Worm (Caenorhabditis elegans): ENCODE measurements around the gene F28C10.1.

DNA sequence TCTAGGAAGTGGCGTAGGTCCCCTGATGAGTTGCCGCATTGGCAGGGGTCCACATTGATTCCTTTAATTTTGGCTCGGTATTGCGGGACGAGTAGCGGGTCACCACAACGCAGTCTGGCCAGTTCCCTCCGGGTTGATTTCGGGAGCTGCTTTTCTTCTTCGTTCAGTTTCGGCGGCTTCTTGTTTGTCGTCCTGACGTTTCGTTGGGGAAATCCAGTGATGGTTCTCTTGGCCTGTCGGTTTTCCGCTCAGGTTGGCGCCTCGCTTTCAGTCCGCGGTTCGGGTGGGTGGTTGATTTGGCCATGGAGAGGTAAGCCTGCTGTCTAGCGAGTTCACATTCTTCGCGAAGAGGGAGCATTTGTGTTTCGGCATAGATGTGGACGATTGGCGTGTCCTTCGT, 14.1 kb upstream of the F28C10.1 start:
- TF ChIP-seq F49E8.2 (tag; optimal IDR thresholded peaks at IDR 0.05; ENCODE audit: insufficient read depth) (no peak), B0035.1 (tag; optimal IDR thresholded peaks at IDR 0.05) (no peak), sdz-38 (tag; optimal IDR thresholded peaks at IDR 0.05) (no peak), nhr-27 (tag; optimal IDR thresholded peaks at IDR 0.05) (no peak), efl-1 (GFP tag; optimal IDR thresholded peaks at IDR 0.05) (no peak), hrde-1 (tag; optimal IDR thresholded peaks at IDR 0.05; ENCODE audit: borderline replicate concordance) (no peak), nhr-179 (tag; optimal IDR thresholded peaks at IDR 0.05) (no peak), him-1 (tag; optimal IDR thresholded peaks at IDR 0.05) (no peak), sptf-2 (GFP tag; optimal IDR thresholded peaks at IDR 0.05) (no peak), ets-4 (GFP tag; optimal IDR thresholded peaks at IDR 0.05) (no peak), die-1 (tag; optimal IDR thresholded peaks at IDR 0.05) (no peak), dpff-1 (tag; optimal IDR thresholded peaks at IDR 0.05) (no peak)

All from whole organism, young adult.